Worm (Caenorhabditis elegans) whole organism, midembryonic: ENCODE data around the gene usp-39.
"Not testable (repeated sequence)": the region's sequence is repeated elsewhere in the genome, so short reads cannot be mapped to it uniquely, and the experiment has no call there.

Source experiments
- T22C8.4 ChIP-seq: fragments of 200-800 bp; sonication (Bioruptor generic); IDR thresholded peaks from 2 replicates; pipeline ENCODE4 v1.3.6; 2022; ENCODE audit warnings: missing genetic modification characterization, missing compliant biosample characterization
- cog-1 ChIP-seq: sonication (generic microtip); optimal IDR thresholded peaks from 2 replicates; lab custom pipeline; 2016; ENCODE audit warnings: missing genetic modification characterization, missing compliant biosample characterization
- flt-1 ChIP-seq: fragments of 200-800 bp; sonication (Bioruptor generic); IDR thresholded peaks from 2 replicates; pipeline ENCODE4 v1.3.6; 2022; ENCODE audit warnings: missing genetic modification characterization, missing compliant biosample characterization
- klf-2 ChIP-seq: fragments of 200-800 bp; sonication (Bioruptor generic); conservative IDR thresholded peaks from 2 replicates; pipeline ENCODE4 v1.3.6; 2022; ENCODE audit warnings: missing genetic modification reagents, missing genetic modification characterization, missing compliant biosample characterization
- ref-1 ChIP-seq: fragments of 200-800 bp; sonication (Bioruptor generic); conservative IDR thresholded peaks from 2 replicates; pipeline ENCODE4 v1.3.6; 2022; ENCODE audit warnings: missing genetic modification reagents, missing genetic modification characterization, missing compliant biosample characterization
- tab-1 ChIP-seq: fragments of 200-800 bp; sonication (Bioruptor generic); IDR thresholded peaks from 2 replicates; pipeline ENCODE4 v1.3.6; 2022; ENCODE audit warnings: missing genetic modification characterization, missing compliant biosample characterization
- ztf-23 ChIP-seq: fragments of 200-800 bp; sonication (Bioruptor generic); IDR thresholded peaks from 2 replicates; pipeline ENCODE4 v1.3.6; 2022; ENCODE audit warnings: missing genetic modification reagents, missing genetic modification characterization, missing compliant biosample characterization

DNA sequence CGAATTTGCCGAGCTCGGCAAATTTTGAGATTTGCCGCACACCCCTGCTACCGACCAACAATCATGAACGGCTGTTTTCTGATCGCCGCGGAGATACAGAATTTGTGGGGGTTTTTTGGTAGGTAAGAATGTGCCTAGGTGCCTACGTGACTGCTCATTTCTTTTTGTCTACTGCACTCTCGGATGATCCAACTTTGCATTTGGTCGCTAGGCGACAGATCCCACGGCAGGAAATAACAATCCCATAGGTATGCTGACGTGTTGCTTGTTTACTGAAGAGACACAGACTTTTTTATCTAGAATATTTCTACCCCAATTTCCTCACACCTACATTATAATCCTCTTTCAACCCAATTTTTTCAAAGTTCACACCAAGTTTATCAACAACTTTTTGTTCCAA, 30.1 kb upstream of the usp-39 start, which contains the start of gene K02F6.8:
- not testable (repeated sequence) for TF ChIP-seq T22C8.4; cog-1 (tag; lab: Kevin White, UChicago); ztf-23 (GFP tag; lab: Robert Waterston, UW); tab-1 (GFP tag; lab: Robert Waterston, UW); flt-1 (GFP tag; lab: Robert Waterston, UW); ref-1 (GFP tag; lab: Robert Waterston, UW); klf-2
